Fruit fly (Drosophila melanogaster): ENCODE data around the gene Brr2.

Brr2 gene

dm6 chr3L:16004401-16005237 lies 36.9 kb upstream of the Brr2 start, which contains the start of the genes hzg and mRpS31 (continued):
- TF ChIP-seq Antp (GFP tag; optimal IDR thresholded peaks at IDR 0.05) (peak; percentile 44), D19A (tag; optimal IDR thresholded peaks at IDR 0.05) (peak; percentile 14), tx (GFP tag; optimal IDR thresholded peaks at IDR 0.05) (peak; percentile 38), CG3995 (GFP tag; optimal IDR thresholded peaks at IDR 0.05) (peak; percentile 46), Nf-YA (GFP tag; IDR thresholded peaks at IDR 0.05) (0 out of 2 replicates have a peak, but pooled peaks have one; percentile 7), CG3281 (GFP tag; optimal IDR thresholded peaks at IDR 0.05) (peak; percentile 5), CG13424 (tag; optimal IDR thresholded peaks at IDR 0.05) (peak; percentile 65), CG7987 (GFP tag; optimal IDR thresholded peaks at IDR 0.05) (no peak), zf30C (GFP tag; optimal IDR thresholded peaks at IDR 0.05) (peak; percentile 5), ranshi (GFP tag; IDR thresholded peaks at IDR 0.05) (peak; percentile 65; the same call in 1 of the 2 replicates), CG17328 (GFP tag; IDR thresholded peaks at IDR 0.05) (no peak), CG13123 (GFP tag; optimal IDR thresholded peaks at IDR 0.05) (peak; percentile 4), Ets97D (GFP tag; optimal IDR thresholded peaks at IDR 0.05) (peak; percentile 56), CG8281 (tag; optimal IDR thresholded peaks at IDR 0.05) (no peak), pzg (GFP tag; optimal IDR thresholded peaks at IDR 0.05) (peak; percentile 61), exex (tag; optimal IDR thresholded peaks at IDR 0.05) (peak; percentile 6), CG10654 (GFP tag; optimal IDR thresholded peaks at IDR 0.05) (peak; percentile 50), sim (GFP tag; IDR thresholded peaks at IDR 0.05) (no peak), CG12236 (GFP tag; optimal IDR thresholded peaks at IDR 0.05) (no peak), slbo (GFP tag; IDR thresholded peaks at IDR 0.05) (peak; percentile 65), vvl (GFP tag; IDR thresholded peaks at IDR 0.05) (peak; percentile 54; the same call in 1 of the 2 replicates), crc (GFP tag; optimal IDR thresholded peaks at IDR 0.05) (peak; percentile 49), Six4 (GFP tag; optimal IDR thresholded peaks at IDR 0.05) (peak; percentile 52), repo (GFP tag; optimal IDR thresholded peaks at IDR 0.05) (peak; percentile 13), corto (GFP tag; optimal IDR thresholded peaks at IDR 0.05) (peak; percentile 28), CG17912 (GFP tag; optimal IDR thresholded peaks at IDR 0.05) (no peak), trem (tag; optimal IDR thresholded peaks at IDR 0.05) (peak; percentile 99), croc (GFP tag; conservative IDR thresholded peaks at IDR 0.05) (no peak), bowl (GFP tag; IDR thresholded peaks at IDR 0.05) (no peak), CG10431 (GFP tag; optimal IDR thresholded peaks at IDR 0.05) (peak; percentile 39), Fer3 (tag; optimal IDR thresholded peaks at IDR 0.05) (peak; percentile 64), zfh2 (GFP tag; optimal IDR thresholded peaks at IDR 0.05) (peak; percentile 60), zen (tag; optimal IDR thresholded peaks at IDR 0.05) (peak; percentile 39), Asciz (GFP tag; optimal IDR thresholded peaks at IDR 0.05) (no peak), CG7745 (tag; optimal IDR thresholded peaks at IDR 0.05) (peak; percentile 20), CG4820 (GFP tag; optimal IDR thresholded peaks at IDR 0.05) (peak; percentile 49), wdn (GFP tag; IDR thresholded peaks at IDR 0.05) (0 out of 2 replicates have a peak, but pooled peaks have one; percentile 49), eyg (GFP tag; optimal IDR thresholded peaks at IDR 0.05) (peak; percentile 24), Hr51 (GFP tag; optimal IDR thresholded peaks at IDR 0.05) (peak in 1 of 2 experiments; percentile 57), CHES-1-like (GFP tag; optimal IDR thresholded peaks at IDR 0.05) (peak; percentile 20), mam (GFP tag; optimal IDR thresholded peaks at IDR 0.05) (peak; percentile 69), z (GFP tag; IDR thresholded peaks at IDR 0.05) (no peak), tap (tag; optimal IDR thresholded peaks at IDR 0.05) (peak; percentile 22), chif (GFP tag; optimal IDR thresholded peaks at IDR 0.05) (peak; percentile 14 to 25), Abd-B (GFP tag; optimal IDR thresholded peaks at IDR 0.05) (peak; percentile 31), prd (optimal IDR thresholded peaks at IDR 0.05) (no peak), prd (GFP tag; IDR thresholded peaks at IDR 0.05) (peak; percentile 43; the same call in 2 of the 3 replicates), CG34422 (GFP tag; IDR thresholded peaks at IDR 0.05) (peak; percentile 35; the same call in 1 of the 3 replicates), CoRest (tag; optimal IDR thresholded peaks at IDR 0.05) (peak; percentile 73)
